Fruit fly (Drosophila melanogaster) whole organism, embryonic: Measurements from ENCODE around the gene RpS28a.

ENCODE experiments used
- B-H2 ChIP-seq: fragments of 200-800 bp; sonication (Bioruptor generic); optimal IDR thresholded peaks from 2 replicates; lab custom pipeline; 2018; ENCODE audit warnings: missing biosample characterization, mild to moderate bottlenecking, missing genetic modification characterization
- Blimp-1 ChIP-seq: fragments of 200-800 bp; sonication (Bioruptor generic); optimal IDR thresholded peaks from 3 replicates; lab custom pipeline; 2018; ENCODE audit warnings: missing biosample characterization, missing genetic modification characterization, mild to moderate bottlenecking, moderate library complexity, missing genetic modification reagents
- Bteb2 ChIP-seq: fragments of 200-800 bp; sonication (Bioruptor generic); optimal IDR thresholded peaks from 2 replicates; lab custom pipeline; 2016; ENCODE audit warnings: missing biosample characterization, missing genetic modification characterization
- CG10366 ChIP-seq: fragments of 200-800 bp; sonication (Bioruptor generic); IDR thresholded peaks from 2 replicates; pipeline ENCODE4 v1.3.6; 2022; ENCODE audit warnings: missing biosample characterization, missing genetic modification characterization
- CG10979 ChIP-seq: fragments of 200-800 bp; sonication (Bioruptor generic); optimal IDR thresholded peaks from 2 replicates; lab custom pipeline; 2018; ENCODE audit warnings: missing biosample characterization, mild to moderate bottlenecking, missing genetic modification characterization, moderate library complexity
- CG12071 ChIP-seq: fragments of 200-800 bp; sonication (Bioruptor generic); optimal IDR thresholded peaks from 3 replicates; lab custom pipeline; 2018; ENCODE audit warnings: missing biosample characterization, mild to moderate bottlenecking, missing genetic modification characterization
- CG12299 ChIP-seq: fragments of 200-800 bp; sonication (Bioruptor generic); optimal IDR thresholded peaks from 2 replicates; lab custom pipeline; 2018; ENCODE audit warnings: missing biosample characterization, mild to moderate bottlenecking, missing genetic modification characterization
- CG12391 ChIP-seq: fragments of 200-800 bp; sonication (Bioruptor generic); optimal IDR thresholded peaks from 3 replicates; lab custom pipeline; 2018; ENCODE audit warnings: missing biosample characterization, mild to moderate bottlenecking, missing genetic modification characterization, moderate library complexity
- CG12744 ChIP-seq: fragments of 200-800 bp; sonication (Bioruptor generic); optimal IDR thresholded peaks from 2 replicates; lab custom pipeline; 2016; ENCODE audit warnings: missing biosample characterization, missing genetic modification characterization
- CG14441 ChIP-seq: fragments of 200-800 bp; sonication (Bioruptor generic); IDR thresholded peaks from 2 replicates; pipeline ENCODE4 v1.3.6; 2022; ENCODE audit warnings: missing biosample characterization, missing genetic modification characterization
- CG14860 ChIP-seq: fragments of 200-800 bp; sonication (Bioruptor generic); IDR thresholded peaks from 3 replicates; pipeline ENCODE4 v1.3.6; 2022; ENCODE audit warnings: missing biosample characterization, missing genetic modification characterization; ENCODE audit not compliant: partially characterized antibody
- CG1529 ChIP-seq: fragments of 200-800 bp; sonication (Bioruptor generic); optimal IDR thresholded peaks from 3 replicates; lab custom pipeline; 2018; ENCODE audit warnings: missing biosample characterization, missing genetic modification characterization
- CG15696 ChIP-seq: fragments of 200-800 bp; sonication (Bioruptor generic); optimal IDR thresholded peaks from 2 replicates; lab custom pipeline; 2019; ENCODE audit warnings: missing biosample characterization, mild to moderate bottlenecking, missing genetic modification characterization, moderate library complexity
- CG1602 ChIP-seq: fragments of 200-800 bp; sonication (Bioruptor generic); optimal IDR thresholded peaks from 3 replicates; lab custom pipeline; 2016; ENCODE audit warnings: missing biosample characterization, missing genetic modification characterization
- CG1603 ChIP-seq: fragments of 200-800 bp; sonication (Bioruptor generic); optimal IDR thresholded peaks from 2 replicates; lab custom pipeline; 2019; ENCODE audit warnings: missing biosample characterization, mild to moderate bottlenecking, missing genetic modification characterization, moderate library complexity
- CG1647 ChIP-seq: fragments of 200-800 bp; sonication (Bioruptor generic); optimal IDR thresholded peaks from 3 replicates; lab custom pipeline; 2016; ENCODE audit warnings: missing biosample characterization, missing genetic modification characterization
- CG2889 ChIP-seq: fragments of 200-800 bp; sonication (Bioruptor generic); IDR thresholded peaks from 3 replicates; pipeline ENCODE4 v1.3.6; 2022; ENCODE audit warnings: missing biosample characterization, missing genetic modification characterization
- CG31365 ChIP-seq: fragments of 200-800 bp; sonication (Bioruptor generic); optimal IDR thresholded peaks from 2 replicates; lab custom pipeline; 2018; ENCODE audit warnings: missing biosample characterization, mild to moderate bottlenecking, missing genetic modification characterization
- CG32772 ChIP-seq: fragments of 200-800 bp; sonication (Bioruptor generic); IDR thresholded peaks from 2 replicates; pipeline ENCODE4 v1.3.6; 2022; ENCODE audit warnings: missing biosample characterization, missing genetic modification characterization
- CG8924 ChIP-seq: fragments of 200-800 bp; optimal IDR thresholded peaks from 3 replicates; lab custom pipeline; 2019; ENCODE audit warnings: missing biosample characterization, mild to moderate bottlenecking, missing genetic modification characterization, moderate library complexity
- CoRest ChIP-seq: fragments of 200-800 bp; sonication (Bioruptor generic); optimal IDR thresholded peaks from 3 replicates; lab custom pipeline; 2018; ENCODE audit warnings: missing biosample characterization, mild to moderate bottlenecking, missing genetic modification characterization, moderate library complexity
- Deaf1 ChIP-seq: fragments of 200-800 bp; optimal IDR thresholded peaks from 3 replicates; lab custom pipeline; 2019; ENCODE audit warnings: missing biosample characterization, mild to moderate bottlenecking, missing genetic modification characterization, moderate library complexity
- Elba2 ChIP-seq: fragments of 200-800 bp; sonication (Bioruptor generic); optimal IDR thresholded peaks from 3 replicates; lab custom pipeline; 2016; ENCODE audit warnings: missing biosample characterization, missing genetic modification characterization
- Fer2 ChIP-seq: fragments of 200-800 bp; sonication (Bioruptor generic); optimal IDR thresholded peaks from 2 replicates; lab custom pipeline; 2018; ENCODE audit warnings: missing biosample characterization, mild to moderate bottlenecking, missing genetic modification characterization, moderate library complexity
- Hr39 ChIP-seq: fragments of >200 bp; optimal IDR thresholded peaks from 2 replicates; lab custom pipeline; 2017
- Kr ChIP-seq: fragments of 200-800 bp; sonication (Bioruptor generic); optimal IDR thresholded peaks from 2 replicates; lab custom pipeline; 2017; ENCODE audit warnings: missing biosample characterization, mild to moderate bottlenecking, missing genetic modification characterization
- Mrtf ChIP-seq: fragments of 200-800 bp; sonication (Bioruptor generic); IDR thresholded peaks from 3 replicates; pipeline ENCODE4 v1.3.6; 2022; ENCODE audit warnings: missing biosample characterization, missing genetic modification characterization
- Rfx ChIP-seq: fragments of 200-800 bp; sonication (Bioruptor generic); IDR thresholded peaks from 2 replicates; pipeline ENCODE4 v1.3.6; 2022; ENCODE audit warnings: missing biosample characterization, missing genetic modification characterization
- Rx ChIP-seq: fragments of 200-800 bp; sonication (Bioruptor generic); IDR thresholded peaks from 2 replicates; pipeline ENCODE4 v1.3.6; 2022; ENCODE audit warnings: missing biosample characterization, missing genetic modification characterization
- Six4 ChIP-seq: fragments of 200-800 bp; sonication (Bioruptor generic); optimal IDR thresholded peaks from 2 replicates; lab custom pipeline; 2016; ENCODE audit warnings: missing biosample characterization, missing genetic modification characterization
- Trl ChIP-seq, 3 experiments: fragments of >200 bp in 2 of 3; fragments of 200-800 bp in 1 of 3; sonication (Bioruptor generic) in 1 of 3; optimal IDR thresholded peaks; 2 replicates in 1 of 3; 3 replicates in 2 of 3; lab custom pipeline; 2016 to 2017; ENCODE audit warnings: missing biosample characterization in 1 of 3, missing genetic modification characterization in 1 of 3
- ash1 ChIP-seq: fragments of 200-800 bp; sonication (Bioruptor generic); optimal IDR thresholded peaks from 2 replicates; lab custom pipeline; 2018; ENCODE audit warnings: missing biosample characterization, mild to moderate bottlenecking, missing genetic modification characterization
- cato ChIP-seq: fragments of 200-800 bp; sonication (Bioruptor generic); optimal IDR thresholded peaks from 2 replicates; lab custom pipeline; 2016; ENCODE audit warnings: missing biosample characterization, missing genetic modification characterization, borderline replicate concordance
- cg ChIP-seq: fragments of 200-800 bp; sonication (Bioruptor generic); optimal IDR thresholded peaks from 3 replicates; lab custom pipeline; 2019; ENCODE audit warnings: missing biosample characterization, mild to moderate bottlenecking, missing genetic modification characterization, moderate library complexity
- chinmo ChIP-seq: fragments of 200-800 bp; sonication (Bioruptor generic); IDR thresholded peaks from 4 replicates; pipeline ENCODE4 v1.3.6; 2022; ENCODE audit warnings: missing biosample characterization, missing genetic modification characterization; ENCODE audit not compliant: partially characterized antibody
- crc ChIP-seq: fragments of 200-800 bp; sonication (Bioruptor generic); optimal IDR thresholded peaks from 2 replicates; lab custom pipeline; 2016; ENCODE audit warnings: missing biosample characterization, missing genetic modification characterization
- croc ChIP-seq: fragments of 200-800 bp; sonication (Bioruptor generic); conservative IDR thresholded peaks from 3 replicates; pipeline ENCODE4 v1.3.6; 2022; ENCODE audit warnings: missing biosample characterization, missing genetic modification characterization
- dmrt99B ChIP-seq: fragments of 200-800 bp; sonication (Bioruptor generic); optimal IDR thresholded peaks from 2 replicates; lab custom pipeline; 2018; ENCODE audit warnings: missing biosample characterization, mild to moderate bottlenecking, missing genetic modification characterization, moderate library complexity
- dpn ChIP-seq, 2 experiments: fragments of 200-800 bp; sonication (Bioruptor generic); optimal IDR thresholded peaks; 3 replicates each; lab custom pipeline; 2016; ENCODE audit warnings: missing biosample characterization in 2 of 2, missing genetic modification characterization in 2 of 2
- fd3F ChIP-seq: fragments of 200-800 bp; sonication (Bioruptor generic); optimal IDR thresholded peaks from 2 replicates; lab custom pipeline; 2018; ENCODE audit warnings: missing biosample characterization, mild to moderate bottlenecking, missing genetic modification characterization, moderate library complexity
- gfzf ChIP-seq: fragments of 200-800 bp; sonication (Bioruptor generic); optimal IDR thresholded peaks from 2 replicates; lab custom pipeline; 2016; ENCODE audit warnings: missing biosample characterization, mild to moderate bottlenecking, missing genetic modification characterization, moderate library complexity
- grau ChIP-seq: fragments of 200-800 bp; optimal IDR thresholded peaks from 3 replicates; lab custom pipeline; 2019; ENCODE audit warnings: missing biosample characterization, mild to moderate bottlenecking, missing genetic modification characterization, moderate library complexity
- nerfin-1 ChIP-seq: fragments of 200-800 bp; sonication (Bioruptor generic); optimal IDR thresholded peaks from 3 replicates; lab custom pipeline; 2019; ENCODE audit warnings: missing biosample characterization, mild to moderate bottlenecking, missing genetic modification characterization, moderate library complexity
- pros ChIP-seq: fragments of 200-800 bp; sonication (Bioruptor generic); optimal IDR thresholded peaks from 3 replicates; lab custom pipeline; 2019; ENCODE audit warnings: missing biosample characterization, mild to moderate bottlenecking, missing genetic modification characterization, moderate library complexity
- row ChIP-seq: fragments of 200-800 bp; sonication (Bioruptor generic); IDR thresholded peaks from 3 replicates; pipeline ENCODE4 v1.3.6; 2022; ENCODE audit warnings: missing biosample characterization, missing genetic modification characterization
- run ChIP-seq: fragments of 200-800 bp; sonication (Bioruptor generic); optimal IDR thresholded peaks from 3 replicates; lab custom pipeline; 2018; ENCODE audit warnings: missing biosample characterization, mild to moderate bottlenecking, missing genetic modification characterization
- sd ChIP-seq: fragments of 200-800 bp; sonication (Bioruptor generic); optimal IDR thresholded peaks from 3 replicates; lab custom pipeline; 2018; ENCODE audit warnings: missing biosample characterization, mild to moderate bottlenecking, missing genetic modification characterization, moderate library complexity
- tna ChIP-seq: fragments of 200-800 bp; sonication (Bioruptor generic); IDR thresholded peaks from 2 replicates; pipeline ENCODE4 v1.3.6; 2022; ENCODE audit warnings: missing biosample characterization, missing genetic modification characterization; ENCODE audit not compliant: partially characterized antibody
- tx ChIP-seq: fragments of 200-800 bp; sonication (Bioruptor generic); optimal IDR thresholded peaks from 2 replicates; lab custom pipeline; 2016; ENCODE audit warnings: missing biosample characterization, missing genetic modification characterization
- vfl ChIP-seq: fragments of 200-800 bp; sonication (Bioruptor generic); optimal IDR thresholded peaks from 2 replicates; lab custom pipeline; 2016; ENCODE audit warnings: missing biosample characterization, missing genetic modification characterization

The RpS28a gene

DNA sequence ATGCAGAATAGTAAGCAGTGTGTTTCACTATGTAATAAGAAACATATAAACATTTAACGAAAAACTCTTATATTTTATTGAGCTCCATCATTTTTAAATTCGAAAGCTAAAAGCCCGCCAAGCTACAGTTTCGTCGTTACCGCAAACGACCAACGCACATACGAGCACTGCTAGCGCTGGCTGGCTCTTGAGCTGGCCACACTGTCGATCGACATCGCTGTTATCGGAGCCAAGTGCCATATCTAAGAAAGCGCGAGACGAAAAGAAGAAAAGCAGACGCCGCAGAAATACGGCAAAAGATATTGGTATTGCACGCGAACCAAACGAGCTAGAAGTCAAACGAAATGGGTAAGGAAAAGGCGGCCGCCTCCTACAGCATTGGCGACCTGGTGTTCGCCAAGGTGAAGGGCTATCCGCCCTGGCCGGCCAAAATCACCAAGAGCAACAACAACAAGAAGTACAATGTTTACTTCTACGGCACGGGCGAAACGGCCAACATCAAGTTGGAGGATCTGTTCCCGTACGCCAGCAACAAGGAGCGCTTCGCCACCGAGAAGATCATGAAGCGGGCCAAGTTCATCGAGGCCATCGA, 30.1 kb upstream of the RpS28a start, which contains the start of gene Jasper (continued):
- no peak for TF ChIP-seq sd (tag; lab: Kevin White, UChicago)
- TF ChIP-seq CG1602, result no peak
- no peak for TF ChIP-seq CG31365 (tag; lab: Kevin White, UChicago)
- no peak for TF ChIP-seq tx (GFP tag; lab: Kevin White, UChicago)
- peak; percentile 7 for TF ChIP-seq CG12391 (tag; lab: Kevin White, UChicago)
- no peak for TF ChIP-seq CG12299 (tag; lab: Kevin White, UChicago)
- peak; percentile 61 for TF ChIP-seq CoRest (tag; lab: Kevin White, UChicago)
- TF ChIP-seq chinmo (GFP tag; lab: Robert Waterston, UW), result no peak
- TF ChIP-seq CG1529, result no peak
- TF ChIP-seq Deaf1 (tag; lab: Kevin White, UChicago), result no peak
- TF ChIP-seq croc (GFP tag; lab: Robert Waterston, UW), result no peak
- TF ChIP-seq dmrt99B (tag; lab: Kevin White, UChicago), result no peak
- TF ChIP-seq cato (GFP tag; lab: Kevin White, UChicago), result no peak
- TF ChIP-seq Blimp-1, result no peak
- TF ChIP-seq tna (GFP tag; lab: Robert Waterston, UW), result no peak
- peak; percentile 42; the same call in 1 of the 3 replicates for TF ChIP-seq row (GFP tag; lab: Robert Waterston, UW)
- TF ChIP-seq crc, result no peak
- TF ChIP-seq Rfx (GFP tag; lab: Robert Waterston, UW), result peak; percentile 55
- TF ChIP-seq run (tag; lab: Kevin White, UChicago), result peak; percentile 54
- TF ChIP-seq CG15696 (tag; lab: Kevin White, UChicago), result no peak
- TF ChIP-seq Six4 (GFP tag; lab: Kevin White, UChicago), result no peak
- peak; percentile 23 for TF ChIP-seq B-H2
- TF ChIP-seq CG10979, result no peak
- TF ChIP-seq vfl (GFP tag; lab: Kevin White, UChicago), result peak; percentile 31
- no peak for TF ChIP-seq Trl (optimal IDR thresholded peaks at IDR 0.05; lab: Kevin White, UChicago)
- TF ChIP-seq Trl (GFP tag; optimal IDR thresholded peaks at IDR 0.05; lab: Kevin White, UChicago), result no peak
- TF ChIP-seq gfzf (GFP tag; lab: Kevin White, UChicago), result peak; percentile 99
- TF ChIP-seq CG1647 (GFP tag; lab: Kevin White, UChicago), result peak; percentile 24
- no peak for TF ChIP-seq pros (GFP tag; lab: Kevin White, UChicago)
- TF ChIP-seq Hr39 (lab: Kevin White, UChicago), result no peak
- no peak for TF ChIP-seq CG2889 (GFP tag; lab: Robert Waterston, UW)
- no peak for TF ChIP-seq CG12744
- TF ChIP-seq CG10366 (GFP tag; lab: Robert Waterston, UW), result no peak
- TF ChIP-seq ash1 (GFP tag; lab: Kevin White, UChicago), result no peak
- no peak for TF ChIP-seq Mrtf (GFP tag; lab: Robert Waterston, UW)
- no peak for TF ChIP-seq Fer2
- TF ChIP-seq cg (GFP tag; lab: Kevin White, UChicago), result no peak
- no peak for TF ChIP-seq Bteb2 (GFP tag; lab: Kevin White, UChicago)
- TF ChIP-seq CG1603, result peak; percentile 94
- TF ChIP-seq CG8924 (tag; lab: Kevin White, UChicago), result no peak
- no peak for TF ChIP-seq fd3F (GFP tag; lab: Kevin White, UChicago)
- no peak for TF ChIP-seq CG32772 (GFP tag; lab: Robert Waterston, UW)
- no peak for TF ChIP-seq CG14860 (GFP tag; lab: Robert Waterston, UW)
- TF ChIP-seq Elba2 (GFP tag; lab: Kevin White, UChicago), result no peak
- no peak for TF ChIP-seq Kr (GFP tag; lab: Kevin White, UChicago)
- no peak for TF ChIP-seq CG12071 (GFP tag; lab: Kevin White, UChicago)
- TF ChIP-seq dpn (GFP tag; optimal IDR thresholded peaks at IDR 0.05; lab: Kevin White, UChicago), result peak in 1 of 2 experiments; percentile 40
- no peak for TF ChIP-seq CG14441
- TF ChIP-seq Rx (GFP tag; lab: Robert Waterston, UW), result no peak
- TF ChIP-seq grau (tag; lab: Kevin White, UChicago), result peak; percentile 16
- peak; percentile 29 for TF ChIP-seq nerfin-1
